Worm (Caenorhabditis elegans) whole organism, L3 larva: ENCODE measurements around the gene daf-37.
A peak's percentile ranks its signal among the peaks of the same experiment; 100 is the strongest.

ENCODE experiments used
- R02D3.7 ChIP-seq: fragments of 150-350 bp; optimal IDR thresholded peaks from 2 replicates; lab custom pipeline; 2014; ENCODE audit warnings: missing biosample characterization, missing genetic modification characterization
- aly-2 ChIP-seq: fragments of 150-350 bp; optimal IDR thresholded peaks from 2 replicates; lab custom pipeline; 2014; ENCODE audit warnings: missing biosample characterization, missing genetic modification characterization
- ceh-9 ChIP-seq: sonication (generic microtip); optimal IDR thresholded peaks from 2 replicates; lab custom pipeline; 2018; ENCODE audit warnings: missing biosample characterization, missing genetic modification characterization
- fkh-2 ChIP-seq: fragments of 150-350 bp; optimal IDR thresholded peaks from 2 replicates; lab custom pipeline; 2014; ENCODE audit warnings: missing biosample characterization, missing genetic modification reagents, missing genetic modification characterization
- lin-15B ChIP-seq: fragments of 150-350 bp; optimal IDR thresholded peaks from 2 replicates; lab custom pipeline; 2014; ENCODE audit warnings: missing biosample characterization, missing genetic modification characterization
- nhr-67 ChIP-seq: fragments of 150-350 bp; optimal IDR thresholded peaks from 2 replicates; lab custom pipeline; 2014; ENCODE audit warnings: missing biosample characterization, missing genetic modification characterization
- unc-39 ChIP-seq: sonication (generic microtip); optimal IDR thresholded peaks from 4 replicates; lab custom pipeline; 2017; ENCODE audit warnings: missing biosample characterization, missing genetic modification characterization

DNA sequence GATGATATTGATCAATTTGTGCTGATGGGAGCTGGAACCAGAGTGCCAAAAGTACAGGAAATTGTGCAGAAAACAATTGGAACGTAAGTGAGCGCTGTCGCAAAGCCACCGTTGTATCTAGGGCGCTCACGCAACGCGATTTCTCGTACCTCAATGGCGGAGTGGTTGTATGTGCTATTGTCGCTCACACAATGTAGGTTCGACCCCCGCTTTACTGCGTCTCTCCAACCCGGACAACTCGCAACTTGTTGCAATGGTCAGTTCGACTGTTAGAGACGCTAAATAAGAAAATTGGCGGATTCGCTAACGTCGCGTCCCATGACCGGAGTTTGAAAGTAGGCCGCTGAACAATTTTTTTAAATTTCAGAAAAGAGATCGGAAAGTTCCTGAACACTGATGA, 40.5 kb upstream of the daf-37 start:
- TF ChIP-seq lin-15B (tag; lab: Kevin White, UChicago) (peak; percentile 2), R02D3.7 (tag; lab: Kevin White, UChicago) (no peak), unc-39 (tag; lab: Kevin White, UChicago) (no peak), ceh-9 (tag; lab: Kevin White, UChicago) (no peak), nhr-67 (no peak), aly-2 (tag; lab: Kevin White, UChicago) (no peak), fkh-2 (tag; lab: Kevin White, UChicago) (no peak)
